Worm (Caenorhabditis elegans) whole organism, young adult: ENCODE measurements around the gene med-2.

Experiments used
- B0261.1 ChIP-seq: sonication (generic microtip); optimal IDR thresholded peaks from 2 replicates; lab custom pipeline; 2016; ENCODE audit warnings: mild to moderate bottlenecking, missing genetic modification characterization, moderate library complexity, missing compliant biosample characterization
- D2030.7 ChIP-seq: fragments of 200-800 bp; sonication (Bioruptor generic); IDR thresholded peaks from 2 replicates; pipeline ENCODE4 v1.3.6; 2022; ENCODE audit warnings: missing genetic modification reagents, missing genetic modification characterization, missing compliant biosample characterization
- F23B12.7 ChIP-seq: sonication (generic microtip); optimal IDR thresholded peaks from 2 replicates; lab custom pipeline; 2017; ENCODE audit warnings: missing genetic modification characterization, mild to moderate bottlenecking, missing compliant biosample characterization, antibody characterized with exemption, moderate library complexity; ENCODE audit not compliant: insufficient read depth
- F33H1.4 ChIP-seq: fragments of 200-800 bp; sonication (Bioruptor generic); IDR thresholded peaks from 2 replicates; pipeline ENCODE4 v1.3.6; 2022; ENCODE audit warnings: missing genetic modification reagents, missing genetic modification characterization, missing compliant biosample characterization
- F52B5.7 ChIP-seq: sonication (generic microtip); optimal IDR thresholded peaks from 2 replicates; lab custom pipeline; 2016; ENCODE audit warnings: mild to moderate bottlenecking, missing genetic modification characterization, missing compliant biosample characterization
- F55B11.4 ChIP-seq: sonication (generic microtip); optimal IDR thresholded peaks from 2 replicates; lab custom pipeline; 2016; ENCODE audit warnings: missing compliant biosample characterization, missing genetic modification characterization, borderline replicate concordance; ENCODE audit not compliant: insufficient read depth
- K12H6.12 ChIP-seq: fragments of 200-800 bp; sonication (Bioruptor generic); optimal IDR thresholded peaks from 2 replicates; lab custom pipeline; 2018; ENCODE audit warnings: mild to moderate bottlenecking, missing genetic modification characterization, missing compliant biosample characterization
- Y56A3A.18 ChIP-seq: fragments of 200-800 bp; sonication (Bioruptor generic); IDR thresholded peaks from 2 replicates; pipeline ENCODE4 v1.3.6; 2022; ENCODE audit warnings: missing genetic modification reagents, missing genetic modification characterization, missing compliant biosample characterization
- Y67H2A.10 ChIP-seq: fragments of 200-800 bp; sonication (Bioruptor generic); conservative IDR thresholded peaks from 2 replicates; pipeline ENCODE4 v1.3.6; 2022; ENCODE audit warnings: missing genetic modification reagents, missing genetic modification characterization, missing compliant biosample characterization
- ZK185.1 ChIP-seq: sonication (generic microtip); optimal IDR thresholded peaks from 2 replicates; lab custom pipeline; 2016; ENCODE audit warnings: mild to moderate bottlenecking, missing genetic modification characterization, missing compliant biosample characterization; ENCODE audit not compliant: poor library complexity, severe bottlenecking
- athp-1 ChIP-seq: sonication (generic microtip); optimal IDR thresholded peaks from 2 replicates; lab custom pipeline; 2017; ENCODE audit warnings: mild to moderate bottlenecking, missing genetic modification characterization, missing compliant biosample characterization
- attf-5 ChIP-seq: fragments of 200-800 bp; sonication (Bioruptor generic); optimal IDR thresholded peaks from 2 replicates; lab custom pipeline; 2018; ENCODE audit warnings: mild to moderate bottlenecking, missing genetic modification characterization, missing compliant biosample characterization
- bed-1 ChIP-seq: fragments of 200-800 bp; sonication (Bioruptor generic); IDR thresholded peaks from 2 replicates; pipeline ENCODE4 v1.3.6; 2022; ENCODE audit warnings: missing genetic modification reagents, missing genetic modification characterization, missing compliant biosample characterization
- ccch-3 ChIP-seq: fragments of 200-800 bp; sonication (Bioruptor generic); optimal IDR thresholded peaks from 2 replicates; lab custom pipeline; 2018; ENCODE audit warnings: mild to moderate bottlenecking, missing genetic modification characterization, missing compliant biosample characterization
- cebp-1 ChIP-seq, 2 experiments: fragments of 200-800 bp in 1 of 2; sonication (Bioruptor generic) in 1 of 2; sonication (generic microtip) in 1 of 2; IDR thresholded peaks in 1 of 2; optimal IDR thresholded peaks in 1 of 2; 2 replicates each; pipeline versions ENCODE4 v1.3.6 to Lab custom; 2017 to 2022; ENCODE audit warnings: missing compliant biosample characterization in 2 of 2, missing genetic modification characterization in 2 of 2, mild to moderate bottlenecking in 1 of 2, missing genetic modification reagents in 1 of 2, moderate library complexity in 1 of 2
- ceh-79 ChIP-seq: sonication (generic microtip); optimal IDR thresholded peaks from 2 replicates; lab custom pipeline; 2017; ENCODE audit warnings: mild to moderate bottlenecking, missing genetic modification characterization, missing compliant biosample characterization
- die-1 ChIP-seq: sonication (generic microtip); optimal IDR thresholded peaks from 2 replicates; lab custom pipeline; 2016; ENCODE audit warnings: missing genotype, mild to moderate bottlenecking, missing genetic modification characterization, missing compliant biosample characterization
- dpff-1 ChIP-seq: sonication (generic microtip); optimal IDR thresholded peaks from 2 replicates; lab custom pipeline; 2017; ENCODE audit warnings: mild to moderate bottlenecking, missing genetic modification characterization, missing compliant biosample characterization
- dpl-1 ChIP-seq: fragments of 150-350 bp; optimal IDR thresholded peaks from 2 replicates; lab custom pipeline; 2014; ENCODE audit warnings: missing biosample characterization, missing genetic modification reagents, missing genetic modification characterization
- efl-1 ChIP-seq: fragments of 150-350 bp; optimal IDR thresholded peaks from 2 replicates; lab custom pipeline; 2014; ENCODE audit warnings: missing biosample characterization, missing genetic modification reagents, missing genetic modification characterization
- hmg-1.2 ChIP-seq: fragments of 200-800 bp; sonication (Bioruptor generic); IDR thresholded peaks from 2 replicates; pipeline ENCODE4 v1.3.6; 2022; ENCODE audit warnings: missing genetic modification reagents, missing genetic modification characterization, missing compliant biosample characterization
- hrde-1 ChIP-seq: sonication (generic microtip); optimal IDR thresholded peaks from 2 replicates; lab custom pipeline; 2016; ENCODE audit warnings: missing genetic modification characterization, mild to moderate bottlenecking, missing compliant biosample characterization, moderate library complexity, missing genotype, missing genetic modification reagents, borderline replicate concordance
- lin-54 ChIP-seq: fragments of 200-800 bp; sonication (Bioruptor generic); optimal IDR thresholded peaks from 2 replicates; lab custom pipeline; 2018; ENCODE audit warnings: mild to moderate bottlenecking, missing genetic modification characterization, missing compliant biosample characterization
- lir-1 ChIP-seq: fragments of 200-800 bp; sonication (Bioruptor generic); conservative IDR thresholded peaks from 2 replicates; pipeline ENCODE4 v1.3.6; 2022; ENCODE audit warnings: missing genetic modification reagents, missing genetic modification characterization, missing compliant biosample characterization
- mcd-1 ChIP-seq: fragments of 200-800 bp; sonication (Bioruptor generic); IDR thresholded peaks from 2 replicates; pipeline ENCODE4 v1.3.6; 2022; ENCODE audit warnings: missing genetic modification reagents, missing genetic modification characterization, missing compliant biosample characterization
- nfya-1 ChIP-seq: sonication (generic microtip); optimal IDR thresholded peaks from 2 replicates; lab custom pipeline; 2017; ENCODE audit warnings: antibody characterized with exemption, missing compliant biosample characterization, missing genetic modification characterization, borderline replicate concordance; ENCODE audit not compliant: insufficient read depth
- nhr-27 ChIP-seq: fragments of 200-800 bp; sonication (Bioruptor generic); optimal IDR thresholded peaks from 2 replicates; lab custom pipeline; 2018; ENCODE audit warnings: mild to moderate bottlenecking, missing genetic modification characterization, moderate library complexity, missing compliant biosample characterization
- rcor-1 ChIP-seq: fragments of 200-800 bp; sonication (Bioruptor generic); IDR thresholded peaks from 2 replicates; pipeline ENCODE4 v1.3.6; 2022; ENCODE audit warnings: missing genetic modification reagents, missing genetic modification characterization, missing compliant biosample characterization
- rec-8 ChIP-seq, 2 experiments: sonication (generic microtip); optimal IDR thresholded peaks; 2 replicates each; lab custom pipeline; 2016; ENCODE audit warnings: mild to moderate bottlenecking in 2 of 2, missing genetic modification characterization in 2 of 2, missing genetic modification reagents in 2 of 2, missing genotype in 2 of 2, missing biosample characterization in 1 of 2, missing compliant biosample characterization in 1 of 2, moderate library complexity in 1 of 2
- rpc-1 ChIP-seq, 2 experiments: fragments of 150-350 bp in 1 of 2; sonication (generic microtip) in 1 of 2; optimal IDR thresholded peaks; 2 replicates each; lab custom pipeline; 2014 to 2018; ENCODE audit warnings: missing biosample characterization in 1 of 2, missing genetic modification characterization in 1 of 2, missing genetic modification reagents in 1 of 2, missing genotype in 1 of 2
- sea-2 ChIP-seq: fragments of 200-800 bp; sonication (Bioruptor generic); IDR thresholded peaks from 2 replicates; pipeline ENCODE4 v1.3.6; 2022; ENCODE audit warnings: missing genetic modification characterization, missing compliant biosample characterization
- snpc-1.1 ChIP-seq: sonication (generic microtip); optimal IDR thresholded peaks from 2 replicates; lab custom pipeline; 2017; ENCODE audit warnings: missing genetic modification characterization, mild to moderate bottlenecking, missing compliant biosample characterization, antibody characterized with exemption, moderate library complexity, missing genotype, missing genetic modification reagents; ENCODE audit not compliant: insufficient read depth
- snpc-1.3 ChIP-seq: sonication (generic microtip); optimal IDR thresholded peaks from 2 replicates; lab custom pipeline; 2017; ENCODE audit warnings: missing genetic modification characterization, mild to moderate bottlenecking, missing compliant biosample characterization, antibody characterized with exemption, moderate library complexity, missing genotype, missing genetic modification reagents; ENCODE audit not compliant: insufficient read depth
- snpc-3.4 ChIP-seq: sonication (generic microtip); optimal IDR thresholded peaks from 2 replicates; lab custom pipeline; 2017; ENCODE audit warnings: missing genetic modification characterization, mild to moderate bottlenecking, missing compliant biosample characterization, antibody characterized with exemption, moderate library complexity, missing genotype, missing genetic modification reagents
- snpc-4 ChIP-seq, 5 experiments: fragments of 150-350 bp in 1 of 5; sonication (generic microtip) in 4 of 5; optimal IDR thresholded peaks; 2 replicates each; lab custom pipeline; 2014 to 2018; ENCODE audit warnings: missing genetic modification characterization in 5 of 5, missing biosample characterization in 3 of 5, antibody characterized with exemption in 2 of 5, mild to moderate bottlenecking in 2 of 5, missing compliant biosample characterization in 2 of 5, missing genotype in 2 of 5, moderate library complexity in 2 of 5, missing genetic modification reagents in 1 of 5
- tlf-1 ChIP-seq: fragments of 200-800 bp; sonication (Bioruptor generic); optimal IDR thresholded peaks from 2 replicates; lab custom pipeline; 2018; ENCODE audit warnings: mild to moderate bottlenecking, missing genetic modification characterization, missing compliant biosample characterization
- xnd-1 ChIP-seq: sonication (generic microtip); optimal IDR thresholded peaks from 2 replicates; lab custom pipeline; 2016; ENCODE audit warnings: missing genotype, missing genetic modification reagents, missing genetic modification characterization, missing compliant biosample characterization
- ztf-28 ChIP-seq: fragments of 200-800 bp; sonication (Bioruptor generic); IDR thresholded peaks from 2 replicates; pipeline ENCODE4 v1.3.6; 2022; ENCODE audit warnings: missing genetic modification reagents, missing genetic modification characterization, missing compliant biosample characterization

med-2 gene

DNA sequence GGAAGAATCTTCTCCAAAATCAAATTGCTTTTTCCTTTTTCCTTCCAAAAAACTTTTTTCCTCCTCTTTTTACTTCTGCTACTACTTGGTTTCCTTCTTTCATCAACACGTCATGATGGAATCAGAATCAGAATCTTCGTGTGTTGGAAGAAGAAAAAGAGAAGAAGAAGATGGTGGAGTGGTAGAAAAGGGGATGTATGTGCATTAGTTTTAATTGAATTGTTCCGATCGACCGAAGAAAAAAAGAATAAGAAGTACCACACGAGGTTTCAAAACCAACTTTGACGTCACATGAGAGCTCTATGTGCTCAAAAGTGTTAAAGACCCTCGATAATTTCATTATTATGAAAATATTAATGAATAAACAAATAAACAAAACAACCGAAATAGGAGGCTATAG, 30.5 kb downstream of the med-2 start (continued):
- no peak for TF ChIP-seq ZK185.1 (tag; lab: Kevin White, UChicago)
- TF ChIP-seq attf-5 (GFP tag; lab: Kevin White, UChicago), result no peak

DNA sequence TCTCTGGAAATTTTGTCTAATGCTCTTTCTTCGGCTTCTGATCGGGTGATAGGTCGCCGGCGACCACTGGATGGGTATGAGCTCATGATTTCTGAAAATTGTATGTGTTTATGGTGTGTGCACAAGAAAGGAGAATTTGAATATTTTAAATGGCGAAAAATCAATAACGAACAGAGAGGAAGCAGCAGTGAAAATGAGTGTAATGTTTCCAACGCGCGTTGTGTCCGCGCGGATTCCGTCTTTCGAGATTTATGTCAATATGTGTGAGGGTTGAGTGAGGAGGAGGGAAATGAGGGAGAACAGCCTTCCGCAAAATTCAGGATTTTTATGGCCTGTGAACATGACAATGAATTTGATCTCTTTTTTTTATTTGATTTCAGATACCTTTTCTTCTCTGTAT, 44.4 kb downstream of the med-2 start, which contains the start of gene flap-1:
Gene flap-1, minus strand, starts transcription at position 101 of the 400 bp plus-strand sequence.
- TF ChIP-seq D2030.7 (GFP tag; lab: Robert Waterston, UW) (no peak), hmg-1.2 (GFP tag; lab: Robert Waterston, UW) (no peak)

DNA sequence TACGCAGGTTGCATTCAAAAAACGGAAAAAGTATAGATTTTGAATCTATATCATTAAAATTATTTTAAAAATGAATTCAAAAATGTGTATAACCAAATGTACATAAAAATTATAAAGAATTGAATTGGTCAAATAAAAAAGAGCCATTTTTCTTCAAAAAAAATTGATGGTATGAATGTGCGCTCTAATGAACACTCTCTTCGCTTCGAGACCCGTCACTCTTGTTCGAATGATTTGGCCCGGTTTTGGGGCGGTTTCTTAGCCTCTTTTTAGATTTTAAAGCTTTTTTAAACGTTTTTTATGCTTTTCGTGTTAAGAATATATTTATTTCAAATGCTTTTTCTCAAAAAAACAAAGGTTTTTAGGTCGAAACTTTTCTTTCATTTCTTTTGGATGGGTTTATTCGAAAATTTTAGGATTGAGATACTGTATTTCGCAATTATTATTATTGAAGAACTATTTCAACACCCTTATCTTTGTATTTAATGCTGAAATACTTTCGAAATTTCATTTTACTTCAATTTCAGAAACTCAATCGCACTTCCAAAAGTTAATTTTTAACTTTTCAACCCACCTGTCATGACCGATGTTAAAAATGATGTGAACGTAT, 45.4 kb downstream of the med-2 start, which contains the start of gene inf-1:
Gene inf-1, plus strand, starts transcription at position 577 of the 610 bp plus-strand sequence.
- TF ChIP-seq cebp-1 (GFP tag; IDR thresholded peaks at IDR 0.05; lab: Robert Waterston, UW), result peak; percentile 68; the same call in 1 of the 2 replicates
- peak; percentile 95 for TF ChIP-seq cebp-1 (tag; optimal IDR thresholded peaks at IDR 0.05; lab: Kevin White, UChicago)
- TF ChIP-seq ccch-3 (GFP tag; lab: Kevin White, UChicago), result no peak
- peak; percentile 77 for TF ChIP-seq mcd-1 (GFP tag; lab: Robert Waterston, UW)
- peak; percentile 5 for TF ChIP-seq snpc-1.1 (tag; lab: Kevin White, UChicago)
- TF ChIP-seq ceh-79 (tag; lab: Kevin White, UChicago), result no peak
- TF ChIP-seq F52B5.7, result no peak
- peak; percentile 51 for TF ChIP-seq F23B12.7
- peak; percentile 74 for TF ChIP-seq F33H1.4 (GFP tag; lab: Robert Waterston, UW)
- TF ChIP-seq lin-54 (GFP tag; lab: Kevin White, UChicago), result peak; percentile 18
- peak; percentile 36 for TF ChIP-seq efl-1 (GFP tag; lab: Kevin White, UChicago)
- peak; percentile 46 for TF ChIP-seq dpl-1 (GFP tag; lab: Kevin White, UChicago)
- peak; percentile 9 for TF ChIP-seq snpc-3.4
- peak; percentile 28 for TF ChIP-seq snpc-1.3 (tag; lab: Kevin White, UChicago)

DNA sequence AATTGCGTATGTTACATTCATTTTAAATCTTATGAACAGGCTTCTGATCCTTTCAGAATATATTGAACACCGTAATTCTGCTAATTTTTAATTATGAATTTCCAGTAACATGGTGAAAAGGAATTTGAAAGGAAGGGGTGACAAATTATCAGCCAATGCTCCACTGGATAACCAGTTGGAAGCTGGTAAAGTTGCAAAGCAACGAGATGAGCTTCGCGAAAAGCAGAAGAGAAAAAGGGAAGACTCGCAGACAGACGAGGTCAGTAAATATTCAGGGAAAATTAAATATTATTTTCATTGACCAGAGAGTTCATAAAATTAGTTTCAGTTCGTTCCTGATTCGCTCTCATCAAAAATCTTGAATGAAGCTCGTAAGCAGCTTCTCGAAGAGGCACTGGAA, 47.6 kb downstream of the med-2 start, which contains the start of gene byn-1:
Gene byn-1, plus strand, starts transcription at position 106 of the 400 bp plus-strand sequence.
- TF ChIP-seq rpc-1 (optimal IDR thresholded peaks at IDR 0.05; lab: Kevin White, UChicago), result no peak
- TF ChIP-seq rpc-1 (tag; optimal IDR thresholded peaks at IDR 0.05; lab: Kevin White, UChicago), result no peak
- TF ChIP-seq athp-1 (tag; lab: Kevin White, UChicago), result peak; percentile 32
- peak; percentile 24 for TF ChIP-seq lin-54 (GFP tag; lab: Kevin White, UChicago)
- peak; percentile 35 for TF ChIP-seq tlf-1
- TF ChIP-seq sea-2, result no peak
- TF ChIP-seq nfya-1 (tag; lab: Kevin White, UChicago), result no peak
- TF ChIP-seq hmg-1.2 (GFP tag; lab: Robert Waterston, UW), result no peak; the same call in 1 of the 2 replicates
- TF ChIP-seq Y56A3A.18, result peak; percentile 35; the same call in 1 of the 2 replicates
- no peak for TF ChIP-seq nhr-27 (tag; lab: Kevin White, UChicago)
- no peak for TF ChIP-seq ztf-28 (GFP tag; lab: Robert Waterston, UW)
- TF ChIP-seq hrde-1, result peak; percentile 46
- no peak for TF ChIP-seq B0261.1
- no peak for TF ChIP-seq cebp-1 (GFP tag; IDR thresholded peaks at IDR 0.05; lab: Robert Waterston, UW)
- TF ChIP-seq cebp-1 (tag; optimal IDR thresholded peaks at IDR 0.05; lab: Kevin White, UChicago), result peak; percentile 22
- no peak for TF ChIP-seq Y67H2A.10 (GFP tag; lab: Robert Waterston, UW)
- no peak for TF ChIP-seq die-1 (tag; lab: Kevin White, UChicago)
- TF ChIP-seq rcor-1, result no peak
- no peak for TF ChIP-seq xnd-1
- TF ChIP-seq bed-1 (GFP tag; lab: Robert Waterston, UW), result no peak
- TF ChIP-seq lir-1 (GFP tag; lab: Robert Waterston, UW), result no peak
- no peak for TF ChIP-seq snpc-4 (GFP tag; optimal IDR thresholded peaks at IDR 0.05; lab: Kevin White, UChicago)
- peak in 1 of 4 experiments; percentile 26 for TF ChIP-seq snpc-4 (tag; optimal IDR thresholded peaks at IDR 0.05; lab: Kevin White, UChicago)
- TF ChIP-seq dpff-1 (tag; lab: Kevin White, UChicago), result peak; percentile 25
- no peak for TF ChIP-seq F55B11.4 (tag; lab: Kevin White, UChicago)
- TF ChIP-seq rec-8 (tag; optimal IDR thresholded peaks at IDR 0.05; lab: Kevin White, UChicago), result no peak
- TF ChIP-seq K12H6.12, result no peak
- TF ChIP-seq ceh-79 (tag; lab: Kevin White, UChicago), result no peak
